5 worm cellular contexts compared by ENCODE assay signal in the genomic region with DNA sequence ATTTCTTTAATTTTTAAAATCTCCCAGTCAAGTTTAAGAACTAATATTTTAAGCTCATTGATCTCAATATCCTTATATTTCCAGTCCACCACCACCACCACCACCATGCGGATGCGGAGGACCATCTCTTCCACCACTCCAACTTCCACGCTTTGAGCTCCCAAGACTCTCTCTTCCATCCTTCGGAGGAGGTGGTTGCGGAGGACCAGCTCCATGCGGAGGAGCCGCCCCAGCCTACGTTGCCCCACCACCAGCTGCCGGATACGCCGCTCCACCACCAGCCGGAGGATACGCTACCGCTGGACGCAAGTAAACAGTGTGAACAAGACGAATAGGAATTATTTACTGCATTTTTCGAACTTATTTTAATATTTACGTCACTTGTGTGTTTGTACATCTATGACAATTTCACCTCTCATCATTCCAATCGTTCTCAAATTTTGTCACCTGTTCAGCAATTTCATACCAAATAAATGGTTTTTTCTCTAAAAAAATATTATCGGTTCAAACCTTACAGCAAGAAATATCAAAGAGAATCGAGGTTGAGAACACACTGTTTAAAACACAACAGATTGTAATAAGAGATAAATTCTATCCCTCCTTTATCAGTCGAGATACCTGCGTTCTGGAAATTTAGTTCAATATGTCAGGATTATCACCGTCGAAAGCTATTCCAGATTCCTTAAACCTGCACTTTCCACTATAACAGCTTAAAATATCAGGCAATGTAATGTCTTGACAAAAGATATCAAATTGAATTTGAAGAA.
A peak's percentile ranks its signal among the peaks of the same experiment; 100 is the strongest.
TF ChIP-seq lines count a peak whose summit lies in the region.

No protein-coding gene starts in this region.

TF ChIP-seq in whole organism, L2 larva, 48 proteins besides CTCF, POLR2A, EP300 and RAD21:
- TF ChIP-seq ama-1 (optimal IDR thresholded peaks at IDR 0.05; lab: Kevin White, UChicago) (peak; percentile 67), nhr-12 (tag; optimal IDR thresholded peaks at IDR 0.05; lab: Kevin White, UChicago) (no peak), elt-3 (tag; optimal IDR thresholded peaks at IDR 0.05; lab: Kevin White, UChicago) (peak; percentile 68), blmp-1 (tag; optimal IDR thresholded peaks at IDR 0.05; lab: Kevin White, UChicago; ENCODE audit: insufficient read depth) (peak; percentile 65)

TF ChIP-seq in whole organism, L3 larva, 47 proteins besides CTCF, POLR2A, EP300 and RAD21:
- TF ChIP-seq nhr-25 (tag; optimal IDR thresholded peaks at IDR 0.05; lab: Kevin White, UChicago) = peak; percentile 86
- TF ChIP-seq fos-1 (tag; optimal IDR thresholded peaks at IDR 0.05; lab: Kevin White, UChicago) = no peak
- TF ChIP-seq nhr-237 (tag; optimal IDR thresholded peaks at IDR 0.05; lab: Kevin White, UChicago) = no peak
- peak in 1 of 3 experiments; percentile 41 for TF ChIP-seq elt-3 (tag; optimal IDR thresholded peaks at IDR 0.05; lab: Kevin White, UChicago)
- peak; percentile 81 for TF ChIP-seq ama-1 (optimal IDR thresholded peaks at IDR 0.05; lab: Kevin White, UChicago)
- peak; percentile 29 for TF ChIP-seq nhr-43 (tag; optimal IDR thresholded peaks at IDR 0.05; lab: Kevin White, UChicago; ENCODE audit: poor library complexity, severe bottlenecking)
- TF ChIP-seq nhr-77 (tag; optimal IDR thresholded peaks at IDR 0.05; lab: Kevin White, UChicago) = peak; percentile 38
- no peak for TF ChIP-seq pqm-1 (tag; optimal IDR thresholded peaks at IDR 0.05; lab: Kevin White, UChicago)

TF ChIP-seq in whole organism, L4 larva, 104 proteins besides CTCF, POLR2A, EP300 and RAD21:
- 0 out of 2 replicates have a peak, but pooled peaks have one; percentile 40 for TF ChIP-seq ctbp-1 (GFP tag; IDR thresholded peaks at IDR 0.05; lab: Robert Waterston, UW)
- TF ChIP-seq ztf-7 (tag; optimal IDR thresholded peaks at IDR 0.05; lab: Kevin White, UChicago) = no peak
- TF ChIP-seq ama-1 (optimal IDR thresholded peaks at IDR 0.05; lab: Kevin White, UChicago) = peak; percentile 35
- TF ChIP-seq saeg-2 (GFP tag; IDR thresholded peaks at IDR 0.05; lab: Robert Waterston, UW) = no peak
- TF ChIP-seq nhr-28 (tag; optimal IDR thresholded peaks at IDR 0.05; lab: Kevin White, UChicago) = no peak
- peak; percentile 36 for TF ChIP-seq spr-1 (tag; optimal IDR thresholded peaks at IDR 0.05; lab: Kevin White, UChicago)
- peak; percentile 12; the same call in 1 of the 2 replicates for TF ChIP-seq lin-38 (GFP tag; IDR thresholded peaks at IDR 0.05; lab: Robert Waterston, UW)
- no peak for TF ChIP-seq nhr-102 (tag; optimal IDR thresholded peaks at IDR 0.05; lab: Kevin White, UChicago)
- peak; percentile 38 for TF ChIP-seq lin-13 (GFP tag; optimal IDR thresholded peaks at IDR 0.05; lab: Kevin White, UChicago)
- peak; percentile 9 for TF ChIP-seq nhr-6 (tag; optimal IDR thresholded peaks at IDR 0.05; lab: Kevin White, UChicago)
- no peak for TF ChIP-seq ceh-82 (tag; optimal IDR thresholded peaks at IDR 0.05; lab: Kevin White, UChicago)
- peak; percentile 47; the same call in 1 of the 2 replicates for TF ChIP-seq T26A8.4 (GFP tag; IDR thresholded peaks at IDR 0.05; lab: Robert Waterston, UW)
- peak; percentile 17 for TF ChIP-seq mep-1 (tag; optimal IDR thresholded peaks at IDR 0.05; lab: Kevin White, UChicago)
- TF ChIP-seq mxl-3 (GFP tag; optimal IDR thresholded peaks at IDR 0.05; lab: Kevin White, UChicago) = peak; percentile 2
- TF ChIP-seq madf-5 (GFP tag; IDR thresholded peaks at IDR 0.05; lab: Robert Waterston, UW) = no peak
- peak; percentile 97 for TF ChIP-seq set-16 (GFP tag; IDR thresholded peaks at IDR 0.05; lab: Robert Waterston, UW)
- peak; percentile 75; the same call in 1 of the 2 replicates for TF ChIP-seq egl-43 (GFP tag; IDR thresholded peaks at IDR 0.05; lab: Robert Waterston, UW)
- TF ChIP-seq snpc-1.2 (GFP tag; IDR thresholded peaks at IDR 0.05; lab: Robert Waterston, UW) = 0 out of 2 replicates have a peak, but pooled peaks have one; percentile 13
- TF ChIP-seq dmd-6 (GFP tag; IDR thresholded peaks at IDR 0.05; lab: Robert Waterston, UW) = no peak
- peak in 1 of 2 experiments; percentile 76 for TF ChIP-seq unc-62 (GFP tag; optimal IDR thresholded peaks at IDR 0.05 in 1 of 2; lab: Kevin White, UChicago)
- no peak for TF ChIP-seq unc-62 (tag; optimal IDR thresholded peaks at IDR 0.05; lab: Kevin White, UChicago)

TF ChIP-seq in whole organism, late embryonic, 69 proteins besides CTCF, POLR2A, EP300 and RAD21:
- TF ChIP-seq lim-6 (tag; optimal IDR thresholded peaks at IDR 0.05; lab: Kevin White, UChicago) (no peak), sdc-2 (tag; optimal IDR thresholded peaks at IDR 0.05; lab: Kevin White, UChicago) (no peak), ceh-31 (tag; optimal IDR thresholded peaks at IDR 0.05; lab: Kevin White, UChicago) (no peak), ceh-19 (GFP tag; optimal IDR thresholded peaks at IDR 0.05; lab: Kevin White, UChicago) (peak; percentile 17), ceh-9 (tag; optimal IDR thresholded peaks at IDR 0.05; lab: Kevin White, UChicago) (no peak), ceh-6 (GFP tag; optimal IDR thresholded peaks at IDR 0.05; lab: Kevin White, UChicago) (no peak), fkh-6 (tag; optimal IDR thresholded peaks at IDR 0.05; lab: Kevin White, UChicago) (peak; percentile 5), fkh-10 (GFP tag; optimal IDR thresholded peaks at IDR 0.05; lab: Kevin White, UChicago) (no peak), pros-1 (tag; optimal IDR thresholded peaks at IDR 0.05; lab: Kevin White, UChicago) (no peak), nhr-232 (tag; optimal IDR thresholded peaks at IDR 0.05; lab: Kevin White, UChicago) (no peak), che-1 (tag; optimal IDR thresholded peaks at IDR 0.05; lab: Kevin White, UChicago) (no peak)

TF ChIP-seq in whole organism, young adult, 124 proteins besides CTCF, POLR2A, EP300 and RAD21:
- peak; percentile 91 for TF ChIP-seq zfh-2 (GFP tag; conservative IDR thresholded peaks at IDR 0.05; lab: Robert Waterston, UW)
- no peak for TF ChIP-seq Y95B8A.8 (GFP tag; IDR thresholded peaks at IDR 0.05; lab: Robert Waterston, UW)
- peak; percentile 87 for TF ChIP-seq egrh-3 (GFP tag; IDR thresholded peaks at IDR 0.05; lab: Robert Waterston, UW)
